Fruit fly (Drosophila melanogaster) whole organism, embryonic: ENCODE results near the gene Jarid2.
A peak's percentile ranks its signal among the peaks of the same experiment; 100 is the strongest.

ENCODE experiments used
- ATbp ChIP-seq: fragments of 200-800 bp; sonication (Bioruptor generic); optimal IDR thresholded peaks from 2 replicates; lab custom pipeline; 2017; ENCODE audit warnings: missing biosample characterization, mild to moderate bottlenecking, missing genetic modification characterization, missing genetic modification reagents
- Atf-2 ChIP-seq: fragments of 200-800 bp; sonication (Bioruptor generic); optimal IDR thresholded peaks from 2 replicates; lab custom pipeline; 2016; ENCODE audit warnings: missing biosample characterization, missing genetic modification characterization
- CG10565 ChIP-seq: fragments of 200-800 bp; sonication (Bioruptor generic); optimal IDR thresholded peaks from 3 replicates; lab custom pipeline; 2016; ENCODE audit warnings: missing biosample characterization, mild to moderate bottlenecking, missing genetic modification characterization
- CG10654 ChIP-seq: fragments of 200-800 bp; sonication (Bioruptor generic); optimal IDR thresholded peaks from 2 replicates; lab custom pipeline; 2016; ENCODE audit warnings: missing biosample characterization, missing genetic modification characterization
- CG10979 ChIP-seq: fragments of 200-800 bp; sonication (Bioruptor generic); optimal IDR thresholded peaks from 2 replicates; lab custom pipeline; 2018; ENCODE audit warnings: missing biosample characterization, mild to moderate bottlenecking, missing genetic modification characterization, moderate library complexity
- CG11085 ChIP-seq: fragments of 200-800 bp; sonication (Bioruptor generic); IDR thresholded peaks from 2 replicates; pipeline ENCODE4 v1.3.6; 2022; ENCODE audit warnings: missing biosample characterization, missing genetic modification characterization
- CG13624 ChIP-seq: fragments of 200-800 bp; sonication (Bioruptor generic); optimal IDR thresholded peaks from 2 replicates; lab custom pipeline; 2016; ENCODE audit warnings: missing biosample characterization, missing genetic modification characterization
- CG14860 ChIP-seq: fragments of 200-800 bp; sonication (Bioruptor generic); IDR thresholded peaks from 3 replicates; pipeline ENCODE4 v1.3.6; 2022; ENCODE audit warnings: missing biosample characterization, missing genetic modification characterization; ENCODE audit not compliant: partially characterized antibody
- CG18262 ChIP-seq: fragments of 200-800 bp; optimal IDR thresholded peaks from 3 replicates; lab custom pipeline; 2019; ENCODE audit warnings: missing biosample characterization, mild to moderate bottlenecking, missing genetic modification characterization, moderate library complexity
- CG18599 ChIP-seq: fragments of 200-800 bp; sonication (Bioruptor generic); optimal IDR thresholded peaks from 3 replicates; lab custom pipeline; 2017; ENCODE audit warnings: missing biosample characterization, missing genetic modification characterization, mild to moderate bottlenecking, moderate library complexity, missing genetic modification reagents
- CG34224 ChIP-seq: fragments of 200-800 bp; sonication (Bioruptor generic); IDR thresholded peaks from 3 replicates; pipeline ENCODE4 v1.3.6; 2022; ENCODE audit warnings: missing biosample characterization, missing genetic modification characterization; ENCODE audit not compliant: partially characterized antibody
- CG34376 ChIP-seq: fragments of 200-800 bp; sonication (Bioruptor generic); optimal IDR thresholded peaks from 2 replicates; lab custom pipeline; 2018; ENCODE audit warnings: missing biosample characterization, mild to moderate bottlenecking, missing genetic modification characterization
- CG4360 ChIP-seq: fragments of 200-800 bp; sonication (Bioruptor generic); IDR thresholded peaks from 2 replicates; pipeline ENCODE4 v1.3.6; 2022; ENCODE audit warnings: missing biosample characterization, missing genetic modification characterization
- CG4424 ChIP-seq: fragments of 200-800 bp; sonication (Bioruptor generic); optimal IDR thresholded peaks from 3 replicates; lab custom pipeline; 2016; ENCODE audit warnings: missing biosample characterization, missing genetic modification characterization
- CG6791 ChIP-seq: fragments of 200-800 bp; sonication (Bioruptor generic); IDR thresholded peaks from 3 replicates; pipeline ENCODE4 v1.3.6; 2022; ENCODE audit warnings: missing biosample characterization, missing genetic modification characterization; ENCODE audit not compliant: partially characterized antibody
- CG6854 ChIP-seq: fragments of 200-800 bp; sonication (Bioruptor generic); optimal IDR thresholded peaks from 3 replicates; lab custom pipeline; 2017; ENCODE audit warnings: missing biosample characterization, mild to moderate bottlenecking, missing genetic modification characterization
- CG7372 ChIP-seq: fragments of 200-800 bp; sonication (Bioruptor generic); IDR thresholded peaks from 2 replicates; pipeline ENCODE4 v1.3.6; 2022; ENCODE audit warnings: missing biosample characterization, missing genetic modification characterization
- CG8089 ChIP-seq: fragments of 200-800 bp; sonication (Bioruptor generic); optimal IDR thresholded peaks from 3 replicates; lab custom pipeline; 2016; ENCODE audit warnings: missing biosample characterization, missing genetic modification characterization
- CG8478 ChIP-seq: fragments of >200 bp; optimal IDR thresholded peaks from 2 replicates; lab custom pipeline; 2018
- CG9437 ChIP-seq: fragments of 200-800 bp; sonication (Bioruptor generic); optimal IDR thresholded peaks from 2 replicates; lab custom pipeline; 2018; ENCODE audit warnings: missing biosample characterization, mild to moderate bottlenecking, missing genetic modification characterization
- Dll ChIP-seq: fragments of 200-800 bp; sonication (Bioruptor generic); IDR thresholded peaks from 4 replicates; pipeline ENCODE4 v1.3.6; 2022; ENCODE audit warnings: missing biosample characterization, missing genetic modification characterization; ENCODE audit not compliant: partially characterized antibody
- Eip74EF ChIP-seq, 2 experiments: fragments of 200-800 bp in 1 of 2; fragments of >200 bp in 1 of 2; sonication (Bioruptor generic) in 1 of 2; optimal IDR thresholded peaks; 2 replicates each; lab custom pipeline; 2017 to 2019; ENCODE audit warnings: missing biosample characterization in 2 of 2, missing genetic modification characterization in 2 of 2, mild to moderate bottlenecking in 1 of 2, moderate library complexity in 1 of 2
- Fer2 ChIP-seq: fragments of 200-800 bp; sonication (Bioruptor generic); optimal IDR thresholded peaks from 2 replicates; lab custom pipeline; 2018; ENCODE audit warnings: missing biosample characterization, mild to moderate bottlenecking, missing genetic modification characterization, moderate library complexity
- HLH4C ChIP-seq: fragments of 200-800 bp; sonication (Bioruptor generic); IDR thresholded peaks from 3 replicates; pipeline ENCODE4 v1.3.6; 2022; ENCODE audit warnings: missing biosample characterization, missing genetic modification characterization; ENCODE audit not compliant: partially characterized antibody
- MESR4 ChIP-seq: fragments of 200-800 bp; sonication (Bioruptor generic); optimal IDR thresholded peaks from 2 replicates; lab custom pipeline; 2018; ENCODE audit warnings: missing biosample characterization, mild to moderate bottlenecking, missing genetic modification characterization, moderate library complexity
- Mad ChIP-seq: fragments of 200-800 bp; sonication (Bioruptor generic); optimal IDR thresholded peaks from 2 replicates; lab custom pipeline; 2016; ENCODE audit warnings: missing biosample characterization, missing genetic modification characterization
- Sry-β ChIP-seq: fragments of 200-800 bp; sonication (Bioruptor generic); optimal IDR thresholded peaks from 2 replicates; lab custom pipeline; 2018; ENCODE audit warnings: missing biosample characterization, mild to moderate bottlenecking, missing genetic modification characterization, moderate library complexity
- Stat92E ChIP-seq, 3 experiments: fragments of >200 bp in 2 of 3; fragments of 200-800 bp in 1 of 3; sonication (Bioruptor generic) in 1 of 3; optimal IDR thresholded peaks; 2 replicates each; lab custom pipeline; 2017 to 2019; ENCODE audit warnings: missing biosample characterization in 3 of 3, missing genetic modification characterization in 3 of 3, mild to moderate bottlenecking in 1 of 3, moderate library complexity in 1 of 3
- abd-A ChIP-seq: fragments of 200-800 bp; sonication (Bioruptor generic); optimal IDR thresholded peaks from 3 replicates; lab custom pipeline; 2019; ENCODE audit warnings: missing biosample characterization, mild to moderate bottlenecking, missing genetic modification characterization, moderate library complexity
- ac ChIP-seq: fragments of 200-800 bp; sonication (Bioruptor generic); optimal IDR thresholded peaks from 3 replicates; lab custom pipeline; 2017; ENCODE audit warnings: missing biosample characterization, mild to moderate bottlenecking, missing genetic modification characterization
- al ChIP-seq: fragments of 200-800 bp; sonication (Bioruptor generic); IDR thresholded peaks from 2 replicates; pipeline ENCODE4 v1.3.6; 2022; ENCODE audit warnings: missing biosample characterization, missing genetic modification characterization
- ash1 ChIP-seq: fragments of 200-800 bp; sonication (Bioruptor generic); optimal IDR thresholded peaks from 2 replicates; lab custom pipeline; 2018; ENCODE audit warnings: missing biosample characterization, mild to moderate bottlenecking, missing genetic modification characterization
- ato ChIP-seq: fragments of 200-800 bp; sonication (Bioruptor generic); IDR thresholded peaks from 2 replicates; pipeline ENCODE4 v1.3.6; 2022; ENCODE audit warnings: missing biosample characterization, missing genetic modification characterization; ENCODE audit not compliant: partially characterized antibody
- az2 ChIP-seq: fragments of 200-800 bp; sonication (Bioruptor generic); optimal IDR thresholded peaks from 3 replicates; lab custom pipeline; 2016; ENCODE audit warnings: missing biosample characterization, missing genetic modification characterization
- bcd ChIP-seq: fragments of 200-800 bp; sonication (Bioruptor generic); optimal IDR thresholded peaks from 2 replicates; lab custom pipeline; 2017; ENCODE audit warnings: missing biosample characterization, mild to moderate bottlenecking, missing genetic modification characterization
- bigmax ChIP-seq: fragments of 200-800 bp; sonication (Bioruptor generic); optimal IDR thresholded peaks from 2 replicates; lab custom pipeline; 2018; ENCODE audit warnings: missing biosample characterization, mild to moderate bottlenecking, missing genetic modification characterization
- br ChIP-seq: fragments of >200 bp; optimal IDR thresholded peaks from 2 replicates; lab custom pipeline; 2017
- cad ChIP-seq: fragments of >200 bp; optimal IDR thresholded peaks from 2 replicates; lab custom pipeline; 2017; ENCODE audit warnings: missing biosample characterization, missing genetic modification characterization
- caup ChIP-seq: fragments of 200-800 bp; sonication (Bioruptor generic); optimal IDR thresholded peaks from 3 replicates; lab custom pipeline; 2017; ENCODE audit warnings: missing biosample characterization, mild to moderate bottlenecking, missing genetic modification characterization, moderate library complexity; ENCODE audit not compliant: severe bottlenecking
- dan ChIP-seq: fragments of 200-800 bp; sonication (Bioruptor generic); IDR thresholded peaks from 2 replicates; pipeline ENCODE4 v1.3.6; 2022; ENCODE audit warnings: missing biosample characterization, missing genetic modification characterization
- dimm ChIP-seq: fragments of 200-800 bp; sonication (Bioruptor generic); IDR thresholded peaks from 2 replicates; pipeline ENCODE4 v1.3.6; 2022; ENCODE audit warnings: missing biosample characterization, missing genetic modification characterization
- dmrt11E ChIP-seq: fragments of 200-800 bp; sonication (Bioruptor generic); optimal IDR thresholded peaks from 3 replicates; lab custom pipeline; 2018; ENCODE audit warnings: missing biosample characterization, mild to moderate bottlenecking, missing genetic modification characterization, moderate library complexity
- eyg ChIP-seq: fragments of 200-800 bp; sonication (Bioruptor generic); optimal IDR thresholded peaks from 3 replicates; lab custom pipeline; 2016; ENCODE audit warnings: missing biosample characterization, missing genetic modification characterization
- fd96Cb ChIP-seq: fragments of 200-800 bp; sonication (Bioruptor generic); optimal IDR thresholded peaks from 2 replicates; lab custom pipeline; 2018; ENCODE audit warnings: missing biosample characterization, mild to moderate bottlenecking, missing genetic modification characterization, moderate library complexity
- fru ChIP-seq: fragments of >200 bp; optimal IDR thresholded peaks from 2 replicates; lab custom pipeline; 2017
- ftz-f1 ChIP-seq: fragments of 200-800 bp; sonication (Bioruptor generic); optimal IDR thresholded peaks from 2 replicates; lab custom pipeline; 2016; ENCODE audit warnings: missing biosample characterization, missing genetic modification characterization
- gcm ChIP-seq: fragments of 200-800 bp; sonication (Bioruptor generic); optimal IDR thresholded peaks from 2 replicates; lab custom pipeline; 2019; ENCODE audit warnings: missing biosample characterization, mild to moderate bottlenecking, missing genetic modification characterization, moderate library complexity
- odd ChIP-seq: fragments of 200-800 bp; sonication (Bioruptor generic); optimal IDR thresholded peaks from 2 replicates; lab custom pipeline; 2017; ENCODE audit warnings: missing biosample characterization, mild to moderate bottlenecking, missing genetic modification characterization
- org-1 ChIP-seq: fragments of 200-800 bp; sonication (Bioruptor generic); optimal IDR thresholded peaks from 2 replicates; lab custom pipeline; 2017; ENCODE audit warnings: missing biosample characterization, missing genetic modification characterization
- pum ChIP-seq: fragments of 200-800 bp; sonication (Bioruptor generic); optimal IDR thresholded peaks from 2 replicates; lab custom pipeline; 2016; ENCODE audit warnings: missing biosample characterization, missing genetic modification characterization

Jarid2 gene

dm6 chr3L:9446731-9447238, 30.1 kb upstream of the Jarid2 start, which contains the start of gene CG3529 (continued):
- TF ChIP-seq Fer2 (no peak), fru (lab: Kevin White, UChicago) (no peak), CG34224 (0 out of 3 replicates have a peak, but pooled peaks have one; percentile 28), pum (GFP tag; lab: Kevin White, UChicago) (no peak), fd96Cb (peak; percentile 16), CG10565 (GFP tag; lab: Kevin White, UChicago) (no peak), ac (GFP tag; lab: Kevin White, UChicago) (no peak), CG8478 (no peak), org-1 (GFP tag; lab: Kevin White, UChicago) (no peak), CG34376 (GFP tag; lab: Kevin White, UChicago) (no peak), Sry-β (GFP tag; lab: Kevin White, UChicago) (no peak), CG18262 (tag; lab: Kevin White, UChicago) (peak; percentile 18), al (no peak), cad (no peak), abd-A (no peak), dmrt11E (tag; lab: Kevin White, UChicago) (no peak), Eip74EF (GFP tag; optimal IDR thresholded peaks at IDR 0.05; lab: Kevin White, UChicago) (peak in 1 of 2 experiments; percentile 71), CG6854 (GFP tag; lab: Kevin White, UChicago) (peak; percentile 17), az2 (GFP tag; lab: Kevin White, UChicago) (peak; percentile 10), Dll (no peak), HLH4C (no peak), ATbp (GFP tag; lab: Kevin White, UChicago) (peak; percentile 34), ash1 (GFP tag; lab: Kevin White, UChicago) (no peak), CG7372 (GFP tag; lab: Robert Waterston, UW) (no peak), gcm (GFP tag; lab: Kevin White, UChicago) (peak; percentile 3), br (lab: Kevin White, UChicago) (no peak), CG4360 (GFP tag; lab: Robert Waterston, UW) (no peak), CG6791 (0 out of 3 replicates have a peak, but pooled peaks have one; percentile 46), ato (GFP tag; lab: Robert Waterston, UW) (no peak), CG18599 (GFP tag; lab: Kevin White, UChicago) (no peak), eyg (GFP tag; lab: Kevin White, UChicago) (no peak), MESR4 (GFP tag; lab: Kevin White, UChicago) (peak; percentile 75), ftz-f1 (GFP tag; lab: Kevin White, UChicago) (no peak), Stat92E (GFP tag; optimal IDR thresholded peaks at IDR 0.05; lab: Kevin White, UChicago) (peak in 1 of 3 experiments; percentile 54), bigmax (GFP tag; lab: Kevin White, UChicago) (peak; percentile 1), CG10979 (tag; lab: Kevin White, UChicago) (no peak), dimm (GFP tag; lab: Robert Waterston, UW) (no peak), caup (GFP tag; lab: Kevin White, UChicago) (peak; percentile 53), Atf-2 (GFP tag; lab: Kevin White, UChicago) (no peak), CG11085 (GFP tag; lab: Robert Waterston, UW) (no peak), CG13624 (GFP tag; lab: Kevin White, UChicago) (peak; percentile 32), bcd (GFP tag; lab: Kevin White, UChicago) (peak; percentile 27), Mad (GFP tag; lab: Kevin White, UChicago) (peak; percentile 18), dan (GFP tag; lab: Robert Waterston, UW) (no peak), CG10654 (GFP tag; lab: Kevin White, UChicago) (no peak), CG8089 (GFP tag; lab: Kevin White, UChicago) (no peak), CG14860 (GFP tag; lab: Robert Waterston, UW) (no peak), CG4424 (peak; percentile 16), CG9437 (GFP tag; lab: Kevin White, UChicago) (no peak), odd (GFP tag; lab: Kevin White, UChicago) (peak; percentile 18)
